Fruit fly (Drosophila melanogaster) whole organism, embryonic: Measurements from ENCODE around the gene CG34461.

Experiments
- Atf-2 ChIP-seq: fragments of 200-800 bp; sonication (Bioruptor generic); optimal IDR thresholded peaks from 2 replicates; lab custom pipeline; 2016; ENCODE audit warnings: missing biosample characterization, missing genetic modification characterization
- B-H2 ChIP-seq: fragments of 200-800 bp; sonication (Bioruptor generic); optimal IDR thresholded peaks from 2 replicates; lab custom pipeline; 2018; ENCODE audit warnings: missing biosample characterization, mild to moderate bottlenecking, missing genetic modification characterization
- Blimp-1 ChIP-seq: fragments of 200-800 bp; sonication (Bioruptor generic); optimal IDR thresholded peaks from 3 replicates; lab custom pipeline; 2018; ENCODE audit warnings: missing biosample characterization, missing genetic modification characterization, mild to moderate bottlenecking, moderate library complexity, missing genetic modification reagents
- CG11085 ChIP-seq: fragments of 200-800 bp; sonication (Bioruptor generic); IDR thresholded peaks from 2 replicates; pipeline ENCODE4 v1.3.6; 2022; ENCODE audit warnings: missing biosample characterization, missing genetic modification characterization
- CG13424 ChIP-seq: fragments of 200-800 bp; sonication (Bioruptor generic); optimal IDR thresholded peaks from 2 replicates; lab custom pipeline; 2019; ENCODE audit warnings: missing biosample characterization, mild to moderate bottlenecking, missing genetic modification characterization, moderate library complexity
- CG13894 ChIP-seq: fragments of 200-800 bp; sonication (Bioruptor generic); optimal IDR thresholded peaks from 3 replicates; lab custom pipeline; 2018; ENCODE audit warnings: missing biosample characterization, mild to moderate bottlenecking, missing genetic modification characterization, moderate library complexity
- CG1602 ChIP-seq: fragments of 200-800 bp; sonication (Bioruptor generic); optimal IDR thresholded peaks from 3 replicates; lab custom pipeline; 2016; ENCODE audit warnings: missing biosample characterization, missing genetic modification characterization
- CG1832 ChIP-seq: fragments of 200-800 bp; sonication (Bioruptor generic); optimal IDR thresholded peaks from 2 replicates; lab custom pipeline; 2017; ENCODE audit warnings: missing biosample characterization, mild to moderate bottlenecking, missing genetic modification characterization, inconsistent platforms
- CG30020 ChIP-seq: fragments of 200-800 bp; optimal IDR thresholded peaks from 2 replicates; lab custom pipeline; 2019; ENCODE audit warnings: missing biosample characterization, mild to moderate bottlenecking, missing genetic modification characterization, moderate library complexity
- CG31224 ChIP-seq: fragments of 200-800 bp; sonication (Bioruptor generic); IDR thresholded peaks from 2 replicates; pipeline ENCODE4 v1.3.6; 2022; ENCODE audit warnings: missing biosample characterization, missing genetic modification characterization
- CG3726 ChIP-seq: fragments of 200-800 bp; sonication (Bioruptor generic); IDR thresholded peaks from 3 replicates; pipeline ENCODE4, ENCODE4 v1.3.6; 2022; ENCODE audit warnings: missing biosample characterization, missing genetic modification characterization
- CG4282 ChIP-seq: fragments of 200-800 bp; sonication (Bioruptor generic); optimal IDR thresholded peaks from 2 replicates; lab custom pipeline; 2016; ENCODE audit warnings: missing biosample characterization, missing genetic modification characterization
- CG8765 ChIP-seq: fragments of 200-800 bp; sonication (Bioruptor generic); IDR thresholded peaks from 2 replicates; pipeline ENCODE4 v1.3.6; 2022; ENCODE audit warnings: missing biosample characterization, missing genetic modification characterization
- CHES-1-like ChIP-seq: fragments of 200-800 bp; sonication (Bioruptor generic); optimal IDR thresholded peaks from 2 replicates; lab custom pipeline; 2016; ENCODE audit warnings: missing biosample characterization, missing genetic modification characterization
- Drgx ChIP-seq: fragments of 200-800 bp; sonication (Bioruptor generic); IDR thresholded peaks from 2 replicates; pipeline ENCODE4 v1.3.6; 2022; ENCODE audit warnings: missing biosample characterization, missing genetic modification characterization
- H15 ChIP-seq: fragments of 200-800 bp; sonication (Bioruptor generic); IDR thresholded peaks from 3 replicates; pipeline ENCODE4 v1.3.6; 2022; ENCODE audit warnings: missing biosample characterization, missing genetic modification characterization
- Hr51 ChIP-seq, 2 experiments: fragments of 200-800 bp; sonication (Bioruptor generic); optimal IDR thresholded peaks; 2 replicates in 1 of 2; 3 replicates in 1 of 2; lab custom pipeline; 2016 to 2018; ENCODE audit warnings: missing biosample characterization in 2 of 2, missing genetic modification characterization in 2 of 2, mild to moderate bottlenecking in 1 of 2, moderate library complexity in 1 of 2
- Max ChIP-seq: fragments of 200-800 bp; sonication (Bioruptor generic); optimal IDR thresholded peaks from 2 replicates; lab custom pipeline; 2016; ENCODE audit warnings: missing biosample characterization, mild to moderate bottlenecking, missing genetic modification characterization
- NK7.1 ChIP-seq: fragments of 200-800 bp; sonication (Bioruptor generic); optimal IDR thresholded peaks from 3 replicates; lab custom pipeline; 2016; ENCODE audit warnings: missing biosample characterization, missing genetic modification characterization
- Sry-β ChIP-seq: fragments of 200-800 bp; sonication (Bioruptor generic); optimal IDR thresholded peaks from 2 replicates; lab custom pipeline; 2018; ENCODE audit warnings: missing biosample characterization, mild to moderate bottlenecking, missing genetic modification characterization, moderate library complexity
- Ssrp ChIP-seq: fragments of 200-800 bp; sonication (Bioruptor generic); optimal IDR thresholded peaks from 2 replicates; lab custom pipeline; 2018; ENCODE audit warnings: missing biosample characterization, mild to moderate bottlenecking, missing genetic modification characterization, moderate library complexity
- Stat92E ChIP-seq, 3 experiments: fragments of >200 bp in 2 of 3; fragments of 200-800 bp in 1 of 3; sonication (Bioruptor generic) in 1 of 3; optimal IDR thresholded peaks; 2 replicates each; lab custom pipeline; 2017 to 2019; ENCODE audit warnings: missing biosample characterization in 3 of 3, missing genetic modification characterization in 3 of 3, mild to moderate bottlenecking in 1 of 3, moderate library complexity in 1 of 3
- TFAM ChIP-seq: fragments of 200-800 bp; sonication (Bioruptor generic); optimal IDR thresholded peaks from 2 replicates; lab custom pipeline; 2017; ENCODE audit warnings: missing biosample characterization, missing genetic modification characterization, inconsistent platforms
- Xbp1 ChIP-seq: fragments of 200-800 bp; sonication (Bioruptor generic); optimal IDR thresholded peaks from 3 replicates; lab custom pipeline; 2016; ENCODE audit warnings: missing biosample characterization, mild to moderate bottlenecking, missing genetic modification characterization
- bowl ChIP-seq: fragments of 200-800 bp; sonication (Bioruptor generic); IDR thresholded peaks from 2 replicates; pipeline ENCODE4 v1.3.6; 2022; ENCODE audit warnings: missing biosample characterization, missing genetic modification characterization
- bsh ChIP-seq, 2 experiments: fragments of 200-800 bp; sonication (Bioruptor generic); optimal IDR thresholded peaks; 2 replicates each; lab custom pipeline; 2017 to 2018; ENCODE audit warnings: mild to moderate bottlenecking in 2 of 2, missing biosample characterization in 2 of 2, missing genetic modification characterization in 2 of 2, moderate library complexity in 1 of 2
- da ChIP-seq: fragments of 200-800 bp; sonication (Bioruptor generic); optimal IDR thresholded peaks from 2 replicates; lab custom pipeline; 2016; ENCODE audit warnings: missing biosample characterization, missing genetic modification characterization
- dpn ChIP-seq, 2 experiments: fragments of 200-800 bp; sonication (Bioruptor generic); optimal IDR thresholded peaks; 3 replicates each; lab custom pipeline; 2016; ENCODE audit warnings: missing biosample characterization in 2 of 2, missing genetic modification characterization in 2 of 2
- en ChIP-seq: fragments of 200-800 bp; sonication (Bioruptor generic); optimal IDR thresholded peaks from 2 replicates; lab custom pipeline; 2016; ENCODE audit warnings: missing biosample characterization, missing genetic modification characterization
- fd3F ChIP-seq: fragments of 200-800 bp; sonication (Bioruptor generic); optimal IDR thresholded peaks from 2 replicates; lab custom pipeline; 2018; ENCODE audit warnings: missing biosample characterization, mild to moderate bottlenecking, missing genetic modification characterization, moderate library complexity
- fru ChIP-seq: fragments of >200 bp; optimal IDR thresholded peaks from 2 replicates; lab custom pipeline; 2017
- gce ChIP-seq: fragments of 200-800 bp; sonication (Bioruptor generic); IDR thresholded peaks from 3 replicates; pipeline ENCODE4 v1.3.6; 2022; ENCODE audit warnings: missing biosample characterization, missing genetic modification characterization
- gsb-n ChIP-seq: fragments of 200-800 bp; sonication (Bioruptor generic); optimal IDR thresholded peaks from 3 replicates; lab custom pipeline; 2018; ENCODE audit warnings: missing biosample characterization, mild to moderate bottlenecking, missing genetic modification characterization
- insv ChIP-seq, 2 experiments: fragments of 200-800 bp; sonication (Bioruptor generic); optimal IDR thresholded peaks; 3 replicates each; lab custom pipeline; 2016 to 2018; ENCODE audit warnings: missing biosample characterization in 2 of 2, missing genetic modification characterization in 2 of 2
- jing ChIP-seq: fragments of 200-800 bp; sonication (Bioruptor generic); optimal IDR thresholded peaks from 2 replicates; lab custom pipeline; 2018; ENCODE audit warnings: missing biosample characterization, mild to moderate bottlenecking, missing genetic modification characterization
- mirr ChIP-seq: fragments of 200-800 bp; sonication (Bioruptor generic); optimal IDR thresholded peaks from 3 replicates; lab custom pipeline; 2018; ENCODE audit warnings: missing biosample characterization, mild to moderate bottlenecking, missing genetic modification characterization
- peb ChIP-seq: fragments of 200-800 bp; sonication (Bioruptor generic); IDR thresholded peaks from 2 replicates; pipeline ENCODE4 v1.3.6; 2022; ENCODE audit warnings: missing biosample characterization, missing genetic modification characterization
- pfk ChIP-seq: fragments of 200-800 bp; sonication (Bioruptor generic); optimal IDR thresholded peaks from 2 replicates; lab custom pipeline; 2018; ENCODE audit warnings: missing biosample characterization, mild to moderate bottlenecking, missing genetic modification characterization, moderate library complexity
- pros ChIP-seq: fragments of 200-800 bp; sonication (Bioruptor generic); optimal IDR thresholded peaks from 3 replicates; lab custom pipeline; 2019; ENCODE audit warnings: missing biosample characterization, mild to moderate bottlenecking, missing genetic modification characterization, moderate library complexity
- pzg ChIP-seq: fragments of 200-800 bp; sonication (Bioruptor generic); optimal IDR thresholded peaks from 3 replicates; lab custom pipeline; 2018; ENCODE audit warnings: missing biosample characterization, mild to moderate bottlenecking, missing genetic modification characterization, moderate library complexity
- run ChIP-seq: fragments of 200-800 bp; sonication (Bioruptor generic); optimal IDR thresholded peaks from 3 replicates; lab custom pipeline; 2018; ENCODE audit warnings: missing biosample characterization, mild to moderate bottlenecking, missing genetic modification characterization
- slp2 ChIP-seq: fragments of 200-800 bp; sonication (Bioruptor generic); optimal IDR thresholded peaks from 2 replicates; lab custom pipeline; 2016; ENCODE audit warnings: missing biosample characterization, missing genetic modification characterization
- stwl ChIP-seq: fragments of 200-800 bp; sonication (Bioruptor generic); optimal IDR thresholded peaks from 3 replicates; lab custom pipeline; 2018; ENCODE audit warnings: missing biosample characterization, mild to moderate bottlenecking, missing genetic modification characterization, moderate library complexity
- ttk ChIP-seq: fragments of 200-800 bp; sonication (Bioruptor generic); IDR thresholded peaks from 2 replicates; pipeline ENCODE4 v2.1.2; 2022; ENCODE audit warnings: missing biosample characterization, missing genetic modification characterization
- tx ChIP-seq: fragments of 200-800 bp; sonication (Bioruptor generic); optimal IDR thresholded peaks from 2 replicates; lab custom pipeline; 2016; ENCODE audit warnings: missing biosample characterization, missing genetic modification characterization
- vnd ChIP-seq: fragments of 200-800 bp; sonication (Bioruptor generic); IDR thresholded peaks from 3 replicates; pipeline ENCODE4 v1.3.6; 2022; ENCODE audit warnings: missing biosample characterization, missing genetic modification characterization; ENCODE audit not compliant: partially characterized antibody
- vvl ChIP-seq: fragments of 200-800 bp; sonication (Bioruptor generic); IDR thresholded peaks from 2 replicates; pipeline ENCODE4 v1.3.6; 2022; ENCODE audit warnings: missing biosample characterization, missing genetic modification characterization
- yki ChIP-seq: fragments of >200 bp; optimal IDR thresholded peaks from 3 replicates; lab custom pipeline; 2018
- z ChIP-seq: fragments of 200-800 bp; sonication (Bioruptor generic); IDR thresholded peaks from 3 replicates; pipeline ENCODE4 v1.3.6; 2022; ENCODE audit warnings: missing biosample characterization, missing genetic modification characterization

CG34461 gene

DNA sequence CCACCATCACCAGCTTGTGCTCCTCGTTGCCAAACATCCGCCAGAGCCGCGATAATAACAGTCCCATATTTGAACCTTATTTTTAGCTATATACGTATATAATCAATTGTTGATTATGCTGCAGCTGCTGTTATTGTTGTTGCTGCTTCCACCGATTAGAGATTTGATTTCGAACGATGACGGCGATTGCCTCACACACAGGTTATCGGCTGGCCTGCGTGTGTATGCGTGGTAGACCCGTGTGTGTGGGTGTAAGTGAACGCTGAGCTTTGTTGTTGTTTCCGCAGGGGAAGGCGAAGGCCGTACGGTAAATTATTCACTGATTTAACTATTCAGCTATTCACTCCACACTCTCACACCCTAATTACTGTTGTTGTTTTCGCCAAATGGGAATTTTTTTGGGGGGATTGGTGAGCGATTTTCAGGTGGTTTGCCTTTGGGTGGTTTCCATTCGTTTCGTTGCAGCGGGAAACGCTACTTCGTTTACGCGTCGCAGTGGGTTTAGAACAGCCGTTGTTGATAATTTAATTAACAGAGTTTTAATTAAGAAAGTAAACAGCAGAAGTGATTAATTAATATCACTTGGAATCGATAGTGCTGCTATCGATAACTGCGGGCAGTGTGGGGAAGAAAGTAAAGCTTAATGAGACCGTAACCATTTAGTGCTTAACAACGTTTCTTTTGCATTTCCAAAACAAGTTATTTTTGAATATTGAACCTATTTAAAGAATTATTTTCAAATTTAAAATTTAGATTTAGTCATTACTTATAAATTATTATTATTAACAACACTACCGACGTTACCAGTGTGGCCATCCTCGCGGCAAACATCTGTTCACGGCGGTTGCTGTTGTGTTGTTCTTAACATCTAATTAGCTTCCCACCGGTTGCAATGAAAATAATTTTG is 26.2 kb upstream of the CG34461 start, which contains the start of the genes Arl5 and CG13671 (continued):
- TF ChIP-seq CHES-1-like (GFP tag; lab: Kevin White, UChicago) (peak; percentile 23), z (GFP tag; lab: Robert Waterston, UW) (no peak), TFAM (GFP tag; lab: Kevin White, UChicago) (no peak), bsh (GFP tag; optimal IDR thresholded peaks at IDR 0.05; lab: Kevin White, UChicago) (peak in 1 of 2 experiments; percentile 83), pzg (GFP tag; lab: Kevin White, UChicago) (peak; percentile 62), stwl (tag; lab: Kevin White, UChicago) (peak; percentile 91), NK7.1 (no peak), tx (GFP tag; lab: Kevin White, UChicago) (peak; percentile 62), Blimp-1 (GFP tag; lab: Kevin White, UChicago) (peak; percentile 76), en (no peak), Drgx (GFP tag; lab: Robert Waterston, UW) (peak; percentile 70), CG3726 (GFP tag; lab: Robert Waterston, UW) (peak; percentile 53; the same call in 1 of the 3 replicates), Ssrp (tag; lab: Kevin White, UChicago) (peak; percentile 73), CG1602 (GFP tag; lab: Kevin White, UChicago) (peak; percentile 85), yki (lab: Kevin White, UChicago) (no peak), da (GFP tag; lab: Kevin White, UChicago) (no peak), CG8765 (GFP tag; lab: Robert Waterston, UW) (peak; percentile 58; the same call in 1 of the 2 replicates), B-H2 (GFP tag; lab: Kevin White, UChicago) (peak; percentile 37), Atf-2 (GFP tag; lab: Kevin White, UChicago) (peak; percentile 10), CG4282 (GFP tag; lab: Kevin White, UChicago) (peak; percentile 46), Sry-β (GFP tag; lab: Kevin White, UChicago) (peak; percentile 8), pfk (GFP tag; lab: Kevin White, UChicago) (no peak), CG11085 (GFP tag; lab: Robert Waterston, UW) (peak; percentile 71), vnd (GFP tag; lab: Robert Waterston, UW) (peak; percentile 78), bowl (GFP tag; lab: Robert Waterston, UW) (no peak), peb (GFP tag; lab: Robert Waterston, UW) (peak; percentile 52), Hr51 (GFP tag; optimal IDR thresholded peaks at IDR 0.05; lab: Kevin White, UChicago) (peak; percentile 68), CG30020 (tag; lab: Kevin White, UChicago) (peak; percentile 45), gsb-n (tag; lab: Kevin White, UChicago) (peak; percentile 76), fru (lab: Kevin White, UChicago) (no peak), H15 (GFP tag; lab: Robert Waterston, UW) (peak; percentile 83), CG13894 (tag; lab: Kevin White, UChicago) (no peak), CG1832 (GFP tag; lab: Kevin White, UChicago) (no peak), pros (GFP tag; lab: Kevin White, UChicago) (no peak), ttk (GFP tag; lab: Robert Waterston, UW) (peak; percentile 65), insv (GFP tag; optimal IDR thresholded peaks at IDR 0.05; lab: Kevin White, UChicago) (peak in 1 of 2 experiments; percentile 11), Max (GFP tag; lab: Kevin White, UChicago) (peak; percentile 70), Stat92E (GFP tag; optimal IDR thresholded peaks at IDR 0.05; lab: Kevin White, UChicago) (peak in 1 of 3 experiments; percentile 10), slp2 (GFP tag; lab: Kevin White, UChicago) (no peak), CG13424 (tag; lab: Kevin White, UChicago) (peak; percentile 47), Xbp1 (GFP tag; lab: Kevin White, UChicago) (peak; percentile 89), vvl (peak; percentile 91), gce (GFP tag; lab: Robert Waterston, UW) (0 out of 3 replicates have a peak, but pooled peaks have one; percentile 25), run (tag; lab: Kevin White, UChicago) (no peak), fd3F (GFP tag; lab: Kevin White, UChicago) (peak; percentile 15), CG31224 (peak; percentile 66), mirr (peak; percentile 27), dpn (GFP tag; optimal IDR thresholded peaks at IDR 0.05; lab: Kevin White, UChicago) (peak; percentile 66 to 89), jing (GFP tag; lab: Kevin White, UChicago) (peak; percentile 29)
